Worm (Caenorhabditis elegans) whole organism, L2 larva: ENCODE measurements around the gene F19B10.1.

ENCODE experiments used
- C34F6.9 ChIP-seq: fragments of 150-350 bp; optimal IDR thresholded peaks from 2 replicates; lab custom pipeline; 2014; ENCODE audit warnings: missing biosample characterization, missing genetic modification characterization
- Y55F3AM.14 ChIP-seq: fragments of 200-800 bp; sonication (Bioruptor generic); optimal IDR thresholded peaks from 2 replicates; lab custom pipeline; 2018; ENCODE audit warnings: mild to moderate bottlenecking, missing genetic modification characterization, missing compliant biosample characterization
- ZK546.5 ChIP-seq: sonication (generic microtip); optimal IDR thresholded peaks from 2 replicates; lab custom pipeline; 2017; ENCODE audit warnings: missing biosample characterization, missing genetic modification characterization
- alr-1 ChIP-seq: fragments of 150-350 bp; optimal IDR thresholded peaks from 2 replicates; lab custom pipeline; 2014; ENCODE audit warnings: missing biosample characterization, missing genetic modification characterization
- aly-2 ChIP-seq: fragments of 150-350 bp; optimal IDR thresholded peaks from 2 replicates; lab custom pipeline; 2014; ENCODE audit warnings: missing biosample characterization, missing genetic modification characterization
- ama-1 ChIP-seq: fragments of 150-350 bp; optimal IDR thresholded peaks from 2 replicates; lab custom pipeline; 2018; ENCODE audit warnings: inconsistent platforms
- blmp-1 ChIP-seq: sonication (generic microtip); optimal IDR thresholded peaks from 2 replicates; lab custom pipeline; 2017; ENCODE audit warnings: missing genetic modification characterization, mild to moderate bottlenecking, missing compliant biosample characterization, antibody characterized with exemption, moderate library complexity; ENCODE audit not compliant: insufficient read depth
- ceh-16 ChIP-seq: fragments of 150-350 bp; optimal IDR thresholded peaks from 2 replicates; lab custom pipeline; 2014; ENCODE audit warnings: missing biosample characterization, missing genetic modification characterization
- ceh-82 ChIP-seq: fragments of 150-350 bp; optimal IDR thresholded peaks from 2 replicates; lab custom pipeline; 2014; ENCODE audit warnings: missing biosample characterization, missing genetic modification characterization
- crh-2 ChIP-seq: sonication (generic microtip); optimal IDR thresholded peaks from 2 replicates; lab custom pipeline; 2017; ENCODE audit warnings: missing biosample characterization, missing genetic modification characterization
- egl-27 ChIP-seq: sonication (generic microtip); optimal IDR thresholded peaks from 3 replicates; lab custom pipeline; 2017; ENCODE audit warnings: missing biosample characterization, missing genetic modification reagents, missing genetic modification characterization
- gmeb-1 ChIP-seq: fragments of 150-350 bp; optimal IDR thresholded peaks from 2 replicates; lab custom pipeline; 2014; ENCODE audit warnings: missing biosample characterization, missing genetic modification characterization
- lin-11 ChIP-seq: fragments of 150-350 bp; sonication (generic microtip); optimal IDR thresholded peaks from 2 replicates; lab custom pipeline; 2014; ENCODE audit warnings: missing biosample characterization, missing genetic modification characterization, inconsistent platforms, mixed read lengths
- lin-13 ChIP-seq: fragments of 150-350 bp; optimal IDR thresholded peaks from 2 replicates; lab custom pipeline; 2014; ENCODE audit warnings: missing biosample characterization, missing genetic modification reagents, missing genetic modification characterization
- lin-39 ChIP-seq: fragments of 150-350 bp; optimal IDR thresholded peaks from 2 replicates; lab custom pipeline; 2014; ENCODE audit warnings: missing biosample characterization, missing genetic modification reagents, missing genetic modification characterization
- mbf-1 ChIP-seq: sonication (generic microtip); optimal IDR thresholded peaks from 2 replicates; lab custom pipeline; 2017; ENCODE audit warnings: missing biosample characterization, missing genetic modification characterization
- mdl-1 ChIP-seq, 2 experiments: fragments of 150-350 bp in 1 of 2; sonication (generic microtip) in 1 of 2; optimal IDR thresholded peaks; 2 replicates each; lab custom pipeline; 2017; ENCODE audit warnings: missing biosample characterization in 2 of 2, missing genetic modification characterization in 2 of 2
- nhr-10 ChIP-seq: sonication (generic microtip); optimal IDR thresholded peaks from 2 replicates; lab custom pipeline; 2017; ENCODE audit warnings: missing biosample characterization, missing genetic modification characterization
- nhr-12 ChIP-seq: fragments of 150-350 bp; optimal IDR thresholded peaks from 2 replicates; lab custom pipeline; 2014; ENCODE audit warnings: missing biosample characterization, missing genetic modification characterization
- nhr-129 ChIP-seq: fragments of 150-350 bp; optimal IDR thresholded peaks from 2 replicates; lab custom pipeline; 2014; ENCODE audit warnings: missing biosample characterization, missing genetic modification characterization
- nhr-21 ChIP-seq: fragments of 150-350 bp; optimal IDR thresholded peaks from 2 replicates; lab custom pipeline; 2014; ENCODE audit warnings: missing biosample characterization, missing genetic modification characterization
- nhr-237 ChIP-seq: fragments of 150-350 bp; optimal IDR thresholded peaks from 2 replicates; lab custom pipeline; 2014; ENCODE audit warnings: missing biosample characterization, missing genetic modification characterization
- nhr-77 ChIP-seq: fragments of 150-350 bp; optimal IDR thresholded peaks from 2 replicates; lab custom pipeline; 2014; ENCODE audit warnings: missing biosample characterization, missing genetic modification characterization
- peb-1 ChIP-seq: fragments of 150-350 bp; optimal IDR thresholded peaks from 2 replicates; lab custom pipeline; 2014; ENCODE audit warnings: missing biosample characterization, missing genetic modification characterization
- sem-4 ChIP-seq: fragments of 150-350 bp; optimal IDR thresholded peaks from 2 replicates; lab custom pipeline; 2014; ENCODE audit warnings: missing biosample characterization, missing genetic modification reagents, missing genetic modification characterization
- skn-1 ChIP-seq: sonication (generic microtip); optimal IDR thresholded peaks from 2 replicates; lab custom pipeline; 2017; ENCODE audit warnings: missing biosample characterization, missing genetic modification characterization
- snpc-4 ChIP-seq: fragments of 150-350 bp; optimal IDR thresholded peaks from 2 replicates; lab custom pipeline; 2014; ENCODE audit warnings: missing biosample characterization, missing genetic modification characterization
- unc-55 ChIP-seq: fragments of 150-350 bp; sonication (generic microtip); optimal IDR thresholded peaks from 3 replicates; lab custom pipeline; 2014; ENCODE audit warnings: missing biosample characterization, missing genetic modification reagents, missing genetic modification characterization
- unc-62 ChIP-seq: fragments of 150-350 bp; optimal IDR thresholded peaks from 2 replicates; lab custom pipeline; 2014; ENCODE audit warnings: missing biosample characterization, missing genetic modification reagents, missing genetic modification characterization
- zag-1 ChIP-seq: fragments of 150-350 bp; optimal IDR thresholded peaks from 2 replicates; lab custom pipeline; 2014; ENCODE audit warnings: missing biosample characterization, missing genetic modification characterization
- ztf-1 ChIP-seq: fragments of 200-800 bp; sonication (Bioruptor generic); conservative IDR thresholded peaks from 2 replicates; pipeline ENCODE4 v1.3.6; 2022; ENCODE audit warnings: missing genetic modification characterization, missing compliant biosample characterization
- ztf-11 ChIP-seq: sonication (generic microtip); optimal IDR thresholded peaks from 2 replicates; lab custom pipeline; 2017; ENCODE audit warnings: missing biosample characterization, missing genetic modification characterization
- ztf-4 ChIP-seq: fragments of 150-350 bp; optimal IDR thresholded peaks from 2 replicates; lab custom pipeline; 2014; ENCODE audit warnings: missing biosample characterization, missing genetic modification characterization

F19B10.1 gene

ce11 chrII:3724175-3724715 is 41.3 kb downstream of the F19B10.1 start, which contains the start of gene C46E10.1:
C46E10.1 (plus strand) TSS chrII:3724225.
- TF ChIP-seq sem-4: no peak
- no peak for TF ChIP-seq mbf-1 (tag; lab: Kevin White, UChicago)
- no peak for TF ChIP-seq mdl-1 (tag; optimal IDR thresholded peaks at IDR 0.05; lab: Kevin White, UChicago)
- TF ChIP-seq, all 48 proteins: peak for 0

ce11 chrII:3727996-3728395 is 45.0 kb downstream of the F19B10.1 start, which contains the start of gene C46E10.8:
C46E10.8 (minus strand) TSS chrII:3728096.
- TF ChIP-seq blmp-1 (tag; lab: Kevin White, UChicago): no peak
- no peak for TF ChIP-seq nhr-10 (tag; lab: Kevin White, UChicago)
- TF ChIP-seq nhr-21: no peak
- no peak for TF ChIP-seq gmeb-1 (tag; lab: Kevin White, UChicago)
- no peak for TF ChIP-seq zag-1
- no peak for TF ChIP-seq nhr-129 (tag; lab: Kevin White, UChicago)
- TF ChIP-seq ztf-4: no peak
- no peak for TF ChIP-seq nhr-237 (tag; lab: Kevin White, UChicago)
- no peak for TF ChIP-seq snpc-4 (tag; lab: Kevin White, UChicago)
- TF ChIP-seq lin-13 (GFP tag; lab: Kevin White, UChicago): no peak
- no peak for TF ChIP-seq egl-27 (tag; lab: Kevin White, UChicago)
- TF ChIP-seq ama-1 (lab: Kevin White, UChicago): no peak
- no peak for TF ChIP-seq skn-1 (tag; lab: Kevin White, UChicago)
- TF ChIP-seq unc-55 (GFP tag; lab: Kevin White, UChicago): no peak
- TF ChIP-seq Y55F3AM.14: no peak
- TF ChIP-seq unc-62 (GFP tag; lab: Kevin White, UChicago): no peak
- TF ChIP-seq nhr-12 (tag; lab: Kevin White, UChicago): no peak
- TF ChIP-seq lin-39 (tag; lab: Kevin White, UChicago): no peak

- TF ChIP-seq nhr-77 (tag; lab: Kevin White, UChicago) (no peak), crh-2 (no peak), alr-1 (tag; lab: Kevin White, UChicago) (no peak), skn-1 (tag; lab: Kevin White, UChicago) (no peak), unc-55 (GFP tag; lab: Kevin White, UChicago) (no peak), nhr-237 (tag; lab: Kevin White, UChicago) (no peak), ztf-11 (tag; lab: Kevin White, UChicago) (no peak), ZK546.5 (tag; lab: Kevin White, UChicago) (no peak), ztf-4 (no peak), nhr-10 (tag; lab: Kevin White, UChicago) (no peak), peb-1 (no peak), aly-2 (no peak), ceh-82 (no peak), lin-13 (GFP tag; lab: Kevin White, UChicago) (no peak), ztf-1 (no peak), ceh-16 (no peak), C34F6.9 (tag; lab: Kevin White, UChicago) (no peak), lin-11 (tag; lab: Kevin White, UChicago) (no peak), lin-39 (tag; lab: Kevin White, UChicago) (no peak), unc-62 (GFP tag; lab: Kevin White, UChicago) (no peak)
Observed at ce11 chrII:3731723-3732122, 48.7 kb downstream of the F19B10.1 start, which contains the start of the genes sdz-12 and bath-31. sdz-12 (minus strand) TSS chrII:3731823. bath-31 (plus strand) TSS chrII:3731973.
